Fruit fly (Drosophila melanogaster) whole organism, wandering third instar larva: Measurements from ENCODE around the gene CenB1A.

ENCODE experiments used
- Abd-B ChIP-seq: fragments of >200 bp; optimal IDR thresholded peaks from 2 replicates; lab custom pipeline; 2017; ENCODE audit warnings: missing biosample characterization, missing genetic modification characterization
- HLH106 ChIP-seq: fragments of 200-800 bp; optimal IDR thresholded peaks from 3 replicates; lab custom pipeline; 2019; ENCODE audit warnings: missing biosample characterization, mild to moderate bottlenecking, missing genetic modification characterization, moderate library complexity
- N ChIP-seq: fragments of >200 bp; optimal IDR thresholded peaks from 2 replicates; lab custom pipeline; 2018; ENCODE audit warnings: missing biosample characterization, missing external identifiers, missing genetic modification characterization
- OdsH ChIP-seq: fragments of 200-800 bp; sonication (Bioruptor generic); optimal IDR thresholded peaks from 2 replicates; lab custom pipeline; 2016; ENCODE audit warnings: missing biosample characterization, mild to moderate bottlenecking, missing genetic modification characterization
- h ChIP-seq: fragments of 200-800 bp; sonication (Bioruptor generic); optimal IDR thresholded peaks from 3 replicates; lab custom pipeline; 2016; ENCODE audit warnings: missing biosample characterization, mild to moderate bottlenecking, missing genetic modification characterization
- usp ChIP-seq: fragments of >200 bp; optimal IDR thresholded peaks from 2 replicates; lab custom pipeline; 2017; ENCODE audit warnings: missing biosample characterization, missing genetic modification characterization

DNA sequence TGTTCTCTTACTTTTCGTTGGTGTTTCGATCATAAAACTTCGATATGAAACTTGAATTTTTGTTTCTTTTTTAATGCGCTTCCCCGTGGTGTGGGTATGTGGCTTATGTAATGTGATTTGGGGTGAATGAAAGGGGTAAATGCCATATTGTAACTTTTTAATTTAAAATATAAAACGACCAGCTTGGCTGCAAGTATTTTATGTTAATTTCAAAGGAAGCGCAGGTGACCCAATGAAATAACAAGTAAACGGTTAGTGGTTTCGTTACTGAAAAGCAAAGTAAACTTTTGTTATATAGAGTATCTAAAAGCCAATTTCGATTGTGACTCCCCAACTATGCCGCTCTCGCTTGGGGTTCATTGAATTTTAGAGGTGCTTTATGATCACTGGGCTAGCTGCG, 26.5 kb downstream of the CenB1A start:
- TF ChIP-seq h (GFP tag; lab: Kevin White, UChicago) (peak; percentile 48), Abd-B (no peak), OdsH (GFP tag; lab: Kevin White, UChicago) (peak; percentile 15), usp (GFP tag; lab: Kevin White, UChicago) (no peak), N (GFP tag; lab: Kevin White, UChicago) (no peak), HLH106 (tag; lab: Kevin White, UChicago) (peak; percentile 37)
